Worm (Caenorhabditis elegans): ENCODE data around the gene Y54G11A.3.

DNA sequence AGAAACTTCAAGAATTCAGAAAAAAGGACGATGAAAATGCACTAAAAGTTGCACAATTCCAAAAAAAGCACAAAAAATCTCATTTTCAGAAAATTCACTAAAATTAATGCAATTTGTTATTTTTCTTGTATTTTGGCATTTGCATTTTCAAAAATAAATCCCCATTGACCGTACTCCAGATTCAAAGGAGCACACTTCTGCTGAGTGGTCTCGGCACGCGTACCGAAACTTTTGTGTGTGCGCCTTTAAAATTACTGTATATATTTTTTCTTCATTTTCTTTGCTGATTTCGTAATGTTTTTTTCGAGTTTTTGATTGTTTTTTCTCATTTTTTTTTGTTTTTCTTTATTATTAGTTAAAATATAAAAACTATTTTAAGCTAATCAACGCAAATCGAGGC lies 35.8 kb downstream of the Y54G11A.3 start:
- TF ChIP-seq flt-1 (GFP tag; IDR thresholded peaks at IDR 0.05) (no peak), ref-1 (GFP tag; conservative IDR thresholded peaks at IDR 0.05) (no peak), cog-1 (tag; optimal IDR thresholded peaks at IDR 0.05) (no peak), klf-2 (GFP tag; conservative IDR thresholded peaks at IDR 0.05) (no peak), tab-1 (GFP tag; IDR thresholded peaks at IDR 0.05) (no peak), T22C8.4 (GFP tag; IDR thresholded peaks at IDR 0.05) (no peak), ztf-29 (GFP tag; IDR thresholded peaks at IDR 0.05) (no peak), med-1 (GFP tag; optimal IDR thresholded peaks at IDR 0.05; ENCODE audit: insufficient read depth) (no peak), ztf-23 (GFP tag; IDR thresholded peaks at IDR 0.05) (no peak)
